Fruit fly (Drosophila melanogaster) whole organism, embryonic: ENCODE results near the gene CG15916.
A peak's percentile ranks its signal among the peaks of the same experiment; 100 is the strongest.

ENCODE experiments used
- CG10209 ChIP-seq: fragments of 200-800 bp; sonication (Bioruptor generic); optimal IDR thresholded peaks from 3 replicates; lab custom pipeline; 2017; ENCODE audit warnings: missing biosample characterization, mild to moderate bottlenecking, missing genetic modification characterization, missing genetic modification reagents
- CG10959 ChIP-seq: fragments of 200-800 bp; sonication (Bioruptor generic); IDR thresholded peaks from 2 replicates; pipeline ENCODE4 v1.3.6; 2022; ENCODE audit warnings: missing biosample characterization, missing genetic modification characterization
- CG11456 ChIP-seq: fragments of 200-800 bp; sonication (Bioruptor generic); IDR thresholded peaks from 3 replicates; pipeline ENCODE4 v1.3.6; 2022; ENCODE audit warnings: missing biosample characterization, missing genetic modification characterization
- CG12104 ChIP-seq: fragments of 200-800 bp; sonication (Bioruptor generic); optimal IDR thresholded peaks from 3 replicates; lab custom pipeline; 2016; ENCODE audit warnings: missing biosample characterization, missing genetic modification characterization
- CG12236 ChIP-seq: fragments of 200-800 bp; sonication (Bioruptor generic); optimal IDR thresholded peaks from 2 replicates; lab custom pipeline; 2016; ENCODE audit warnings: missing biosample characterization, missing genetic modification characterization
- CG13624 ChIP-seq: fragments of 200-800 bp; sonication (Bioruptor generic); optimal IDR thresholded peaks from 2 replicates; lab custom pipeline; 2016; ENCODE audit warnings: missing biosample characterization, missing genetic modification characterization
- CG13775 ChIP-seq: fragments of 200-800 bp; sonication (Bioruptor generic); optimal IDR thresholded peaks from 3 replicates; lab custom pipeline; 2017; ENCODE audit warnings: missing biosample characterization, mild to moderate bottlenecking, missing genetic modification characterization
- CG16779 ChIP-seq: fragments of 200-800 bp; sonication (Bioruptor generic); IDR thresholded peaks from 2 replicates; pipeline ENCODE4 v1.3.6; 2022; ENCODE audit warnings: missing biosample characterization, missing genetic modification characterization
- CG17361 ChIP-seq: fragments of 200-800 bp; sonication (Bioruptor generic); IDR thresholded peaks from 3 replicates; pipeline ENCODE4 v1.3.6; 2022; ENCODE audit warnings: missing biosample characterization, missing genetic modification characterization
- CG18599 ChIP-seq: fragments of 200-800 bp; sonication (Bioruptor generic); optimal IDR thresholded peaks from 3 replicates; lab custom pipeline; 2017; ENCODE audit warnings: missing biosample characterization, missing genetic modification characterization, mild to moderate bottlenecking, moderate library complexity, missing genetic modification reagents
- CG2129 ChIP-seq: fragments of 200-800 bp; sonication (Bioruptor generic); IDR thresholded peaks from 2 replicates; pipeline ENCODE4 v1.3.6; 2022; ENCODE audit warnings: missing biosample characterization, missing genetic modification characterization; ENCODE audit not compliant: partially characterized antibody
- CG2875 ChIP-seq: fragments of 200-800 bp; sonication (Bioruptor generic); optimal IDR thresholded peaks from 2 replicates; lab custom pipeline; 2017; ENCODE audit warnings: missing biosample characterization, mild to moderate bottlenecking, missing genetic modification characterization, missing genetic modification reagents
- CG3281 ChIP-seq: fragments of 200-800 bp; sonication (Bioruptor generic); optimal IDR thresholded peaks from 3 replicates; lab custom pipeline; 2017; ENCODE audit warnings: missing biosample characterization, mild to moderate bottlenecking, missing genetic modification characterization
- CG4820 ChIP-seq: fragments of 200-800 bp; sonication (Bioruptor generic); optimal IDR thresholded peaks from 3 replicates; lab custom pipeline; 2016; ENCODE audit warnings: missing biosample characterization, missing genetic modification characterization
- CG5953 ChIP-seq: fragments of 200-800 bp; sonication (Bioruptor generic); IDR thresholded peaks from 2 replicates; pipeline ENCODE4 v1.3.6; 2022; ENCODE audit warnings: missing biosample characterization, missing genetic modification characterization
- CG6791 ChIP-seq: fragments of 200-800 bp; sonication (Bioruptor generic); IDR thresholded peaks from 3 replicates; pipeline ENCODE4 v1.3.6; 2022; ENCODE audit warnings: missing biosample characterization, missing genetic modification characterization; ENCODE audit not compliant: partially characterized antibody
- CG7357 ChIP-seq: fragments of 200-800 bp; sonication (Bioruptor generic); IDR thresholded peaks from 3 replicates; pipeline ENCODE4 v1.3.6; 2022; ENCODE audit warnings: missing biosample characterization, missing genetic modification characterization
- CG8281 ChIP-seq: fragments of 200-800 bp; sonication (Bioruptor generic); optimal IDR thresholded peaks from 2 replicates; lab custom pipeline; 2018; ENCODE audit warnings: missing biosample characterization, mild to moderate bottlenecking, missing genetic modification characterization, moderate library complexity
- CG8765 ChIP-seq: fragments of 200-800 bp; sonication (Bioruptor generic); IDR thresholded peaks from 2 replicates; pipeline ENCODE4 v1.3.6; 2022; ENCODE audit warnings: missing biosample characterization, missing genetic modification characterization
- CG8924 ChIP-seq: fragments of 200-800 bp; optimal IDR thresholded peaks from 3 replicates; lab custom pipeline; 2019; ENCODE audit warnings: missing biosample characterization, mild to moderate bottlenecking, missing genetic modification characterization, moderate library complexity
- CG9817 ChIP-seq: fragments of 200-800 bp; sonication (Bioruptor generic); optimal IDR thresholded peaks from 2 replicates; lab custom pipeline; 2018; ENCODE audit warnings: missing biosample characterization, mild to moderate bottlenecking, missing genetic modification characterization, moderate library complexity
- Deaf1 ChIP-seq: fragments of 200-800 bp; optimal IDR thresholded peaks from 3 replicates; lab custom pipeline; 2019; ENCODE audit warnings: missing biosample characterization, mild to moderate bottlenecking, missing genetic modification characterization, moderate library complexity
- ERR ChIP-seq: fragments of 200-800 bp; sonication (Bioruptor generic); optimal IDR thresholded peaks from 2 replicates; lab custom pipeline; 2016; ENCODE audit warnings: missing biosample characterization, missing genetic modification characterization
- Elba2 ChIP-seq: fragments of 200-800 bp; sonication (Bioruptor generic); optimal IDR thresholded peaks from 3 replicates; lab custom pipeline; 2016; ENCODE audit warnings: missing biosample characterization, missing genetic modification characterization
- Fer3 ChIP-seq: fragments of 200-800 bp; sonication (Bioruptor generic); optimal IDR thresholded peaks from 2 replicates; lab custom pipeline; 2018; ENCODE audit warnings: missing biosample characterization, mild to moderate bottlenecking, missing genetic modification characterization, moderate library complexity
- Lim3 ChIP-seq: fragments of 200-800 bp; sonication (Bioruptor generic); IDR thresholded peaks from 2 replicates; pipeline ENCODE4 v1.3.6; 2022; ENCODE audit warnings: missing biosample characterization, missing genetic modification characterization
- MESR4 ChIP-seq: fragments of 200-800 bp; sonication (Bioruptor generic); optimal IDR thresholded peaks from 2 replicates; lab custom pipeline; 2018; ENCODE audit warnings: missing biosample characterization, mild to moderate bottlenecking, missing genetic modification characterization, moderate library complexity
- Max ChIP-seq: fragments of 200-800 bp; sonication (Bioruptor generic); optimal IDR thresholded peaks from 2 replicates; lab custom pipeline; 2016; ENCODE audit warnings: missing biosample characterization, mild to moderate bottlenecking, missing genetic modification characterization
- Neu2 ChIP-seq: fragments of 200-800 bp; sonication (Bioruptor generic); optimal IDR thresholded peaks from 3 replicates; lab custom pipeline; 2016; ENCODE audit warnings: missing biosample characterization, missing genetic modification characterization, borderline replicate concordance
- PHDP ChIP-seq: fragments of 200-800 bp; sonication (Bioruptor generic); optimal IDR thresholded peaks from 3 replicates; lab custom pipeline; 2018; ENCODE audit warnings: missing biosample characterization, mild to moderate bottlenecking, missing genetic modification characterization, moderate library complexity
- Side ChIP-seq: fragments of 200-800 bp; sonication (Bioruptor generic); optimal IDR thresholded peaks from 2 replicates; lab custom pipeline; 2016; ENCODE audit warnings: missing biosample characterization, missing genetic modification characterization
- Trl ChIP-seq, 3 experiments: fragments of >200 bp in 2 of 3; fragments of 200-800 bp in 1 of 3; sonication (Bioruptor generic) in 1 of 3; optimal IDR thresholded peaks; 2 replicates in 1 of 3; 3 replicates in 2 of 3; lab custom pipeline; 2016 to 2017; ENCODE audit warnings: missing biosample characterization in 1 of 3, missing genetic modification characterization in 1 of 3
- bab2 ChIP-seq: fragments of 200-800 bp; sonication (Bioruptor generic); optimal IDR thresholded peaks from 2 replicates; lab custom pipeline; 2016; ENCODE audit warnings: missing biosample characterization, missing genetic modification characterization
- cg ChIP-seq: fragments of 200-800 bp; sonication (Bioruptor generic); optimal IDR thresholded peaks from 3 replicates; lab custom pipeline; 2019; ENCODE audit warnings: missing biosample characterization, mild to moderate bottlenecking, missing genetic modification characterization, moderate library complexity
- chinmo ChIP-seq: fragments of 200-800 bp; sonication (Bioruptor generic); IDR thresholded peaks from 4 replicates; pipeline ENCODE4 v1.3.6; 2022; ENCODE audit warnings: missing biosample characterization, missing genetic modification characterization; ENCODE audit not compliant: partially characterized antibody
- chm ChIP-seq: fragments of 200-800 bp; sonication (Bioruptor generic); IDR thresholded peaks from 2 replicates; pipeline ENCODE4 v1.3.6; 2022; ENCODE audit warnings: missing biosample characterization, missing genetic modification characterization
- dati ChIP-seq: fragments of 200-800 bp; sonication (Bioruptor generic); IDR thresholded peaks from 2 replicates; pipeline ENCODE4 v1.3.6; 2022; ENCODE audit warnings: missing biosample characterization, missing genetic modification characterization
- exex ChIP-seq: fragments of 200-800 bp; sonication (Bioruptor generic); optimal IDR thresholded peaks from 4 replicates; lab custom pipeline; 2018; ENCODE audit warnings: missing biosample characterization, mild to moderate bottlenecking, missing genetic modification characterization, moderate library complexity
- fu2 ChIP-seq: fragments of 200-800 bp; sonication (Bioruptor generic); optimal IDR thresholded peaks from 2 replicates; lab custom pipeline; 2016; ENCODE audit warnings: missing biosample characterization, missing genetic modification characterization
- gem ChIP-seq: fragments of 200-800 bp; sonication (Bioruptor generic); optimal IDR thresholded peaks from 2 replicates; lab custom pipeline; 2019; ENCODE audit warnings: missing biosample characterization, mild to moderate bottlenecking, missing genetic modification characterization, moderate library complexity
- grn ChIP-seq: fragments of 200-800 bp; sonication (Bioruptor generic); optimal IDR thresholded peaks from 3 replicates; lab custom pipeline; 2017; ENCODE audit warnings: missing biosample characterization, missing genetic modification characterization
- insv ChIP-seq, 2 experiments: fragments of 200-800 bp; sonication (Bioruptor generic); optimal IDR thresholded peaks; 3 replicates each; lab custom pipeline; 2016 to 2018; ENCODE audit warnings: missing biosample characterization in 2 of 2, missing genetic modification characterization in 2 of 2
- kni ChIP-seq: fragments of 200-800 bp; sonication (Bioruptor generic); optimal IDR thresholded peaks from 3 replicates; lab custom pipeline; 2017; ENCODE audit warnings: mild to moderate bottlenecking, missing biosample characterization, missing genetic modification reagents, missing genetic modification characterization
- lilli ChIP-seq: fragments of 200-800 bp; sonication (Bioruptor generic); optimal IDR thresholded peaks from 3 replicates; lab custom pipeline; 2016; ENCODE audit warnings: missing biosample characterization, missing genetic modification characterization
- pnt ChIP-seq: fragments of 200-800 bp; sonication (Bioruptor generic); optimal IDR thresholded peaks from 3 replicates; lab custom pipeline; 2016; ENCODE audit warnings: missing biosample characterization, missing genetic modification characterization
- rib ChIP-seq: fragments of 200-800 bp; sonication (Bioruptor generic); IDR thresholded peaks from 2 replicates; pipeline ENCODE4 v1.3.6; 2022; ENCODE audit warnings: missing biosample characterization, missing genetic modification characterization
- row ChIP-seq: fragments of 200-800 bp; sonication (Bioruptor generic); IDR thresholded peaks from 3 replicates; pipeline ENCODE4 v1.3.6; 2022; ENCODE audit warnings: missing biosample characterization, missing genetic modification characterization
- sima ChIP-seq: fragments of 200-800 bp; sonication (Bioruptor generic); optimal IDR thresholded peaks from 2 replicates; lab custom pipeline; 2016; ENCODE audit warnings: missing biosample characterization, missing genetic modification characterization
- stc ChIP-seq: fragments of 200-800 bp; sonication (Bioruptor generic); IDR thresholded peaks from 2 replicates; pipeline ENCODE4 v1.3.6; 2022; ENCODE audit warnings: missing biosample characterization, missing genetic modification characterization
- zf30C ChIP-seq: fragments of 200-800 bp; sonication (Bioruptor generic); optimal IDR thresholded peaks from 3 replicates; lab custom pipeline; 2018; ENCODE audit warnings: missing biosample characterization, mild to moderate bottlenecking, missing genetic modification characterization

CG15916 gene

DNA sequence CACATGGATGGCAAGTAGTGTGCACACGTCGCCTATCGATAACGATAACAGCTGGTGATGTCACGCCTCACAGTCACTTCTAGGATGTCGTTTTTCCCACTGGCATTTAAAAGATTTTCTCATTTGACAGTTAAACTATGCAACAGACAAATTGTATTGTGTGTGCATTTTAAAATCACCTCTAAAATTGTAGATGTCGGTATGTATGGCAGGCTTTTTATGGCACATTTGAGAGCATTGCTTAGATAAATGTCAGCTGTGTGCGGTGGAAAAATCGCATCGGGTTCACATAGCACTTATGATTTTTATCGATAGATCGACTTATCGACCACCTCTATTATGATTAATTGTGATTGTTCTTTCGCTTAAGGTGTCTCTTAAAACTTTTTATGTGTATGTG is 46.2 kb upstream of the CG15916 start, which contains the start of the genes ArgRS and CG8578 (continued):
- TF ChIP-seq kni, result no peak
- no peak for TF ChIP-seq zf30C
- TF ChIP-seq insv (GFP tag; optimal IDR thresholded peaks at IDR 0.05; lab: Kevin White, UChicago), result peak in 1 of 2 experiments; percentile 40
- peak; percentile 80 for TF ChIP-seq Side (GFP tag; lab: Kevin White, UChicago)
- TF ChIP-seq chinmo (GFP tag; lab: Robert Waterston, UW), result peak; percentile 72; the same call in 2 of the 4 replicates
- no peak for TF ChIP-seq Elba2 (GFP tag; lab: Kevin White, UChicago)
- TF ChIP-seq CG12104, result no peak
- TF ChIP-seq Max, result peak; percentile 39
- peak; percentile 34 for TF ChIP-seq CG13624
- peak; percentile 10 for TF ChIP-seq CG13775
- peak; percentile 26; the same call in 1 of the 2 replicates for TF ChIP-seq CG2129 (GFP tag; lab: Robert Waterston, UW)
- no peak for TF ChIP-seq CG18599
- TF ChIP-seq bab2 (GFP tag; lab: Kevin White, UChicago), result peak; percentile 84
- peak; percentile 29 for TF ChIP-seq exex (tag; lab: Kevin White, UChicago)
- peak; percentile 24 for TF ChIP-seq MESR4 (GFP tag; lab: Kevin White, UChicago)
- TF ChIP-seq sima, result peak; percentile 29
- no peak for TF ChIP-seq Deaf1 (tag; lab: Kevin White, UChicago)
- TF ChIP-seq CG8924 (tag; lab: Kevin White, UChicago), result peak; percentile 60
- peak; percentile 25 for TF ChIP-seq CG10209 (GFP tag; lab: Kevin White, UChicago)
- no peak for TF ChIP-seq dati (GFP tag; lab: Robert Waterston, UW)
- TF ChIP-seq Trl (optimal IDR thresholded peaks at IDR 0.05; lab: Kevin White, UChicago), result no peak
- peak; percentile 82 for TF ChIP-seq Trl (GFP tag; optimal IDR thresholded peaks at IDR 0.05; lab: Kevin White, UChicago)
- no peak for TF ChIP-seq rib (GFP tag; lab: Robert Waterston, UW)
- TF ChIP-seq CG12236 (GFP tag; lab: Kevin White, UChicago), result no peak
- TF ChIP-seq PHDP (tag; lab: Kevin White, UChicago), result peak; percentile 10
- peak; percentile 56; the same call in 1 of the 2 replicates for TF ChIP-seq CG8765 (GFP tag; lab: Robert Waterston, UW)
- TF ChIP-seq ERR (GFP tag; lab: Kevin White, UChicago), result peak; percentile 80
- no peak for TF ChIP-seq CG10959 (GFP tag; lab: Robert Waterston, UW)
- TF ChIP-seq row (GFP tag; lab: Robert Waterston, UW), result peak; percentile 89
- TF ChIP-seq Fer3 (tag; lab: Kevin White, UChicago), result peak; percentile 15
- peak; percentile 66; the same call in 2 of the 3 replicates for TF ChIP-seq CG6791
- TF ChIP-seq CG16779, result no peak
- TF ChIP-seq CG17361 (GFP tag; lab: Robert Waterston, UW), result peak; percentile 86
- peak; percentile 26 for TF ChIP-seq cg (GFP tag; lab: Kevin White, UChicago)
- no peak for TF ChIP-seq CG8281 (tag; lab: Kevin White, UChicago)
- TF ChIP-seq pnt (GFP tag; lab: Kevin White, UChicago), result peak; percentile 86
- peak; percentile 98 for TF ChIP-seq CG7357
- no peak for TF ChIP-seq Lim3 (GFP tag; lab: Robert Waterston, UW)
- peak; percentile 38 for TF ChIP-seq fu2 (GFP tag; lab: Kevin White, UChicago)
- no peak for TF ChIP-seq CG2875
- TF ChIP-seq CG5953 (GFP tag; lab: Robert Waterston, UW), result no peak
- no peak for TF ChIP-seq grn (GFP tag; lab: Kevin White, UChicago)
- peak; percentile 87 for TF ChIP-seq lilli (GFP tag; lab: Kevin White, UChicago)
- TF ChIP-seq Neu2 (GFP tag; lab: Kevin White, UChicago), result no peak
- peak; percentile 60; the same call in 1 of the 2 replicates for TF ChIP-seq stc (GFP tag; lab: Robert Waterston, UW)
- no peak for TF ChIP-seq CG11456 (GFP tag; lab: Robert Waterston, UW)
- no peak for TF ChIP-seq CG4820 (GFP tag; lab: Kevin White, UChicago)
- TF ChIP-seq CG9817 (tag; lab: Kevin White, UChicago), result no peak
- TF ChIP-seq chm (GFP tag; lab: Robert Waterston, UW), result no peak
- TF ChIP-seq CG3281 (GFP tag; lab: Kevin White, UChicago), result no peak
- TF ChIP-seq gem (tag; lab: Kevin White, UChicago), result peak; percentile 53
